Worm (Caenorhabditis elegans) whole organism, L1 larva: ENCODE results near the gene F46F2.5.

Experiments used
- C04F5.9 ChIP-seq: sonication (generic microtip); optimal IDR thresholded peaks from 2 replicates; lab custom pipeline; 2016; ENCODE audit warnings: missing genetic modification characterization, missing compliant biosample characterization
- C16A3.4 ChIP-seq: fragments of 150-350 bp; optimal IDR thresholded peaks from 2 replicates; lab custom pipeline; 2014; ENCODE audit warnings: missing biosample characterization, missing genetic modification characterization
- C34B4.2 ChIP-seq: sonication (generic microtip); optimal IDR thresholded peaks from 2 replicates; lab custom pipeline; 2017; ENCODE audit warnings: mild to moderate bottlenecking, missing genetic modification characterization, missing compliant biosample characterization
- F16B12.6 ChIP-seq: fragments of 150-350 bp; optimal IDR thresholded peaks from 2 replicates; lab custom pipeline; 2014; ENCODE audit warnings: missing biosample characterization, missing genetic modification characterization
- Y116A8C.19 ChIP-seq: sonication (generic microtip); optimal IDR thresholded peaks from 2 replicates; lab custom pipeline; 2016; ENCODE audit warnings: missing compliant biosample characterization, missing genetic modification characterization, borderline replicate concordance
- aha-1 ChIP-seq: fragments of 150-350 bp; optimal IDR thresholded peaks from 2 replicates; lab custom pipeline; 2014; ENCODE audit warnings: missing biosample characterization, missing genetic modification characterization
- alr-1 ChIP-seq: fragments of 200-800 bp; sonication (Bioruptor generic); optimal IDR thresholded peaks from 2 replicates; lab custom pipeline; 2018; ENCODE audit warnings: borderline replicate concordance, mild to moderate bottlenecking, missing genetic modification characterization, missing compliant biosample characterization
- blmp-1 ChIP-seq: fragments of 150-350 bp; optimal IDR thresholded peaks from 2 replicates; lab custom pipeline; 2014; ENCODE audit warnings: missing biosample characterization, missing genetic modification characterization
- ceh-88 ChIP-seq: fragments of 200-800 bp; sonication (Bioruptor generic); IDR thresholded peaks from 2 replicates; pipeline ENCODE4 v1.3.6; 2022; ENCODE audit warnings: missing genetic modification characterization, missing compliant biosample characterization
- dpl-1 ChIP-seq, 3 experiments: fragments of 150-350 bp in 2 of 3; sonication (generic microtip) in 1 of 3; optimal IDR thresholded peaks; 2 replicates each; lab custom pipeline; 2014 to 2017; ENCODE audit warnings: missing biosample characterization in 3 of 3, missing genetic modification characterization in 3 of 3, missing genetic modification reagents in 3 of 3
- dsc-1 ChIP-seq: sonication (generic microtip); optimal IDR thresholded peaks from 2 replicates; lab custom pipeline; 2016; ENCODE audit warnings: mild to moderate bottlenecking, missing genetic modification characterization, missing compliant biosample characterization
- egl-13 ChIP-seq: sonication (generic microtip); optimal IDR thresholded peaks from 2 replicates; lab custom pipeline; 2016; ENCODE audit warnings: missing genotype, missing genetic modification reagents, missing genetic modification characterization, missing compliant biosample characterization
- egl-27 ChIP-seq, 2 experiments: fragments of 150-350 bp in 1 of 2; sonication (generic microtip); optimal IDR thresholded peaks; 3 replicates each; lab custom pipeline; 2017 to 2018; ENCODE audit warnings: missing biosample characterization in 2 of 2, missing genetic modification characterization in 2 of 2, missing genetic modification reagents in 2 of 2
- elt-2 ChIP-seq: sonication (generic microtip); optimal IDR thresholded peaks from 2 replicates; lab custom pipeline; 2016; ENCODE audit warnings: missing genetic modification characterization, mild to moderate bottlenecking, inconsistent platforms, missing compliant biosample characterization, missing genetic modification reagents
- elt-3 ChIP-seq, 6 experiments: fragments of 150-350 bp in 1 of 6; sonication (generic microtip); optimal IDR thresholded peaks; 2 replicates each; lab custom pipeline; 2017 to 2018; ENCODE audit warnings: missing biosample characterization in 6 of 6, missing genetic modification characterization in 6 of 6, inconsistent platforms in 1 of 6
- ets-5 ChIP-seq: fragments of 200-800 bp; sonication (Bioruptor generic); IDR thresholded peaks from 2 replicates; pipeline ENCODE4 v1.3.6; 2022; ENCODE audit warnings: missing genetic modification characterization, missing compliant biosample characterization
- fkh-8 ChIP-seq: sonication (generic microtip); optimal IDR thresholded peaks from 2 replicates; lab custom pipeline; 2016; ENCODE audit warnings: mild to moderate bottlenecking, missing genetic modification characterization, missing compliant biosample characterization
- grh-1 ChIP-seq: fragments of 200-800 bp; sonication (Bioruptor generic); IDR thresholded peaks from 2 replicates; pipeline ENCODE4 v1.3.6; 2022; ENCODE audit warnings: missing genetic modification reagents, missing genetic modification characterization, missing compliant biosample characterization
- hlh-17 ChIP-seq: fragments of 200-800 bp; sonication (Bioruptor generic); optimal IDR thresholded peaks from 2 replicates; lab custom pipeline; 2018; ENCODE audit warnings: missing genetic modification characterization, mild to moderate bottlenecking, missing compliant biosample characterization, moderate library complexity, borderline replicate concordance
- hpl-2 ChIP-seq: fragments of 150-350 bp; optimal IDR thresholded peaks from 2 replicates; lab custom pipeline; 2014; ENCODE audit warnings: missing biosample characterization, missing genetic modification reagents, missing genetic modification characterization
- irx-1 ChIP-seq: sonication (generic microtip); optimal IDR thresholded peaks from 2 replicates; lab custom pipeline; 2016; ENCODE audit warnings: missing genetic modification characterization, missing compliant biosample characterization
- isw-1 ChIP-seq: fragments of 200-800 bp; sonication (Bioruptor generic); IDR thresholded peaks from 2 replicates; pipeline ENCODE4 v1.3.6; 2022; ENCODE audit warnings: missing genetic modification characterization, missing compliant biosample characterization
- jun-1 ChIP-seq: fragments of 150-350 bp; optimal IDR thresholded peaks from 2 replicates; lab custom pipeline; 2014; ENCODE audit warnings: missing biosample characterization, missing genetic modification reagents, missing genetic modification characterization
- lin-39 ChIP-seq: fragments of 150-350 bp; optimal IDR thresholded peaks from 2 replicates; lab custom pipeline; 2014; ENCODE audit warnings: missing biosample characterization, missing genetic modification reagents, missing genetic modification characterization
- lir-3 ChIP-seq: sonication (generic microtip); optimal IDR thresholded peaks from 2 replicates; lab custom pipeline; 2016; ENCODE audit warnings: mild to moderate bottlenecking, missing genetic modification characterization, moderate library complexity, missing compliant biosample characterization; ENCODE audit not compliant: poor library complexity
- mab-9 ChIP-seq: fragments of 200-800 bp; sonication (Bioruptor generic); IDR thresholded peaks from 2 replicates; pipeline ENCODE4 v1.3.6; 2022; ENCODE audit warnings: missing genetic modification reagents, missing genetic modification characterization, missing compliant biosample characterization
- mdl-1 ChIP-seq, 2 experiments: fragments of 150-350 bp; optimal IDR thresholded peaks; 2 replicates each; lab custom pipeline; 2014 to 2017; ENCODE audit warnings: missing biosample characterization in 2 of 2, missing genetic modification characterization in 2 of 2, inconsistent platforms in 1 of 2
- mep-1 ChIP-seq: fragments of 150-350 bp; optimal IDR thresholded peaks from 2 replicates; lab custom pipeline; 2014; ENCODE audit warnings: missing biosample characterization, missing genetic modification characterization
- nhr-12 ChIP-seq: sonication (generic microtip); optimal IDR thresholded peaks from 2 replicates; lab custom pipeline; 2017; ENCODE audit warnings: missing biosample characterization, missing genetic modification characterization
- nhr-20 ChIP-seq: sonication (generic microtip); optimal IDR thresholded peaks from 2 replicates; lab custom pipeline; 2016; ENCODE audit warnings: mild to moderate bottlenecking, missing genetic modification characterization, missing compliant biosample characterization
- nhr-47 ChIP-seq: sonication (generic microtip); optimal IDR thresholded peaks from 2 replicates; lab custom pipeline; 2016; ENCODE audit warnings: mild to moderate bottlenecking, missing genetic modification characterization, moderate library complexity, missing compliant biosample characterization
- nhr-71 ChIP-seq: sonication (generic microtip); optimal IDR thresholded peaks from 2 replicates; lab custom pipeline; 2016; ENCODE audit warnings: mild to moderate bottlenecking, missing genetic modification characterization, moderate library complexity, missing compliant biosample characterization
- nhr-76 ChIP-seq: sonication (generic microtip); optimal IDR thresholded peaks from 2 replicates; lab custom pipeline; 2017; ENCODE audit warnings: missing biosample characterization, missing genetic modification characterization
- nhr-77 ChIP-seq: fragments of 150-350 bp; optimal IDR thresholded peaks from 2 replicates; lab custom pipeline; 2014; ENCODE audit warnings: missing biosample characterization, missing genetic modification characterization
- pax-3 ChIP-seq: fragments of 200-800 bp; sonication (Bioruptor generic); optimal IDR thresholded peaks from 2 replicates; lab custom pipeline; 2018; ENCODE audit warnings: mild to moderate bottlenecking, missing genetic modification characterization, moderate library complexity, missing compliant biosample characterization
- pqm-1 ChIP-seq: sonication (generic microtip); optimal IDR thresholded peaks from 3 replicates; lab custom pipeline; 2017; ENCODE audit warnings: missing biosample characterization, missing genetic modification characterization
- rnt-1 ChIP-seq: sonication (generic microtip); optimal IDR thresholded peaks from 2 replicates; lab custom pipeline; 2016; ENCODE audit warnings: mild to moderate bottlenecking, missing genetic modification characterization, moderate library complexity, missing compliant biosample characterization
- skn-1 ChIP-seq: fragments of 150-350 bp; optimal IDR thresholded peaks from 2 replicates; lab custom pipeline; 2014; ENCODE audit warnings: missing biosample characterization, missing genetic modification characterization
- snpc-4 ChIP-seq: fragments of 150-350 bp; optimal IDR thresholded peaks from 2 replicates; lab custom pipeline; 2014; ENCODE audit warnings: missing biosample characterization, missing genetic modification characterization
- sox-4 ChIP-seq: sonication (generic microtip); optimal IDR thresholded peaks from 2 replicates; lab custom pipeline; 2016; ENCODE audit warnings: missing genetic modification characterization, missing compliant biosample characterization
- swsn-7 ChIP-seq: sonication (generic microtip); optimal IDR thresholded peaks from 2 replicates; lab custom pipeline; 2016; ENCODE audit warnings: missing genetic modification characterization, missing compliant biosample characterization
- tbx-2 ChIP-seq: sonication (generic microtip); optimal IDR thresholded peaks from 2 replicates; lab custom pipeline; 2016; ENCODE audit warnings: missing genetic modification characterization, missing compliant biosample characterization
- tlp-1 ChIP-seq: fragments of 150-350 bp; optimal IDR thresholded peaks from 2 replicates; lab custom pipeline; 2014; ENCODE audit warnings: missing biosample characterization, missing genetic modification characterization
- unc-130 ChIP-seq: fragments of 150-350 bp; optimal IDR thresholded peaks from 2 replicates; lab custom pipeline; 2017; ENCODE audit warnings: missing biosample characterization, missing genetic modification characterization, inconsistent platforms
- unc-30 ChIP-seq: sonication (generic microtip); optimal IDR thresholded peaks from 2 replicates; lab custom pipeline; 2017; ENCODE audit warnings: missing biosample characterization, missing genetic modification characterization
- unc-86 ChIP-seq: sonication (generic microtip); optimal IDR thresholded peaks from 2 replicates; lab custom pipeline; 2016; ENCODE audit warnings: missing genetic modification characterization, missing compliant biosample characterization
- zag-1 ChIP-seq: fragments of 150-350 bp; optimal IDR thresholded peaks from 2 replicates; lab custom pipeline; 2014; ENCODE audit warnings: missing biosample characterization, missing genetic modification characterization
- ztf-4 ChIP-seq: fragments of 150-350 bp; optimal IDR thresholded peaks from 2 replicates; lab custom pipeline; 2014; ENCODE audit warnings: missing biosample characterization, missing genetic modification characterization

F46F2.5 gene

ce11 chrX:15274827-15275761, 12.6 kb downstream of the F46F2.5 start (continued):
- TF ChIP-seq F16B12.6 (tag; lab: Kevin White, UChicago) (no peak), nhr-71 (peak; percentile 93), egl-27 (tag; optimal IDR thresholded peaks at IDR 0.05; lab: Kevin White, UChicago) (peak; percentile 43 to 81), isw-1 (GFP tag; lab: Robert Waterston, UW) (peak; percentile 40), dsc-1 (tag; lab: Kevin White, UChicago) (peak; percentile 49), tbx-2 (tag; lab: Kevin White, UChicago) (peak; percentile 75), nhr-76 (no peak), pqm-1 (tag; lab: Kevin White, UChicago) (no peak), Y116A8C.19 (tag; lab: Kevin White, UChicago) (no peak), snpc-4 (tag; lab: Kevin White, UChicago) (peak; percentile 21), C04F5.9 (tag; lab: Kevin White, UChicago) (no peak), hpl-2 (no peak), nhr-77 (tag; lab: Kevin White, UChicago) (peak; percentile 73), lir-3 (tag; lab: Kevin White, UChicago) (peak; percentile 61), jun-1 (tag; lab: Kevin White, UChicago) (peak; percentile 91), nhr-12 (no peak), fkh-8 (peak; percentile 83), unc-86 (tag; lab: Kevin White, UChicago) (peak; percentile 63), alr-1 (tag; lab: Kevin White, UChicago) (no peak), mep-1 (tag; lab: Kevin White, UChicago) (peak; percentile 64), ceh-88 (peak; percentile 49; the same call in 1 of the 2 replicates), C34B4.2 (tag; lab: Kevin White, UChicago) (no peak), pax-3 (tag; lab: Kevin White, UChicago) (peak; percentile 77), unc-30 (tag; lab: Kevin White, UChicago) (no peak), elt-3 (tag; optimal IDR thresholded peaks at IDR 0.05; lab: Kevin White, UChicago) (peak in 5 of 6 experiments; percentile 18 to 87 (median 75)), mab-9 (GFP tag; lab: Robert Waterston, UW) (no peak), zag-1 (no peak), grh-1 (GFP tag; lab: Robert Waterston, UW) (peak; percentile 94), blmp-1 (peak; percentile 99), tlp-1 (no peak), sox-4 (tag; lab: Kevin White, UChicago) (no peak), aha-1 (tag; lab: Kevin White, UChicago) (no peak), ztf-4 (tag; lab: Kevin White, UChicago) (peak; percentile 88), swsn-7 (peak; percentile 81), unc-130 (tag; lab: Kevin White, UChicago) (peak; percentile 80)

DNA sequence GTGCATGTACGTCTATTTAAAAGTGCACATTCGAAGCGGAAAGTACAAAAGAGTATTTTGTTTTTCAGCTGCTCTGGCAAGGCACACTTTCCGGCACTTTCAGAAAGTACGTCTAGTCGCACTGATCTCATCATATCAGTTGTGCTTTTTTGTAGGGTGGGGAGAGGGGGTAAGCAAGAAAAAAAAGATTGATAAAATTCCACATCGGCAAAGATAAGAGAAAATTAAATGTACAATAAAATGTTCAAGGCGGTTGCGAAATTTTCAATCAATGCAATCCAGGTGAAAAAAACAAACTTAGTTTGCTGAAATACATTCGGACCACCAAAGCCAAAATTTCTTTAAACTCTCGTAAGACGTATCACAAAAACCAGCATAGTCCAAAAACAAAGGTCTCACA, 13.7 kb downstream of the F46F2.5 start:
- TF ChIP-seq pqm-1 (tag; lab: Kevin White, UChicago) (peak; percentile 22), elt-2 (peak; percentile 39), hlh-17 (GFP tag; lab: Kevin White, UChicago) (no peak), tlp-1 (no peak)

DNA sequence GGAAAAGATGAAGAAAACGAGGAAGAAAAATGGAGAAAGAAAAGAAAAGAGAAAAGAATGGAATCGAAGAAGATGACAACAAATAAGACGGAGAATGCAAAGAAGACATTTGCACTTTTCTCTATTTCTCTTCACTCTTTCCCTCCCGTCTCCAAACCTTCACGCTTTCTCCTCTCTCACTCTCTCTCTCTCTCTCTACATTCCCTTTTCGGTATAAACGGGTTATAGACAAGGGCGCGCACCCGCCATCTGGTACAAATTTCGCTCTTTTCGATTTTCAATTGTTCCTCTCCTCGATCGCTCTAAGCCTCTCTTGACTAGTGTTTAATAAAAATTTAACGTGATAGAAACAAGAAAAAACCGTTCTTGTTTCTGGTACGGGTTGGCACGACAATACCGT, 14.3 kb downstream of the F46F2.5 start:
- TF ChIP-seq pqm-1 (tag; lab: Kevin White, UChicago) (no peak), dpl-1 (GFP tag; optimal IDR thresholded peaks at IDR 0.05; lab: Kevin White, UChicago) (peak; percentile 0 to 31 (median 26)), mdl-1 (tag; optimal IDR thresholded peaks at IDR 0.05; lab: Kevin White, UChicago) (peak in 1 of 2 experiments; percentile 72), unc-86 (tag; lab: Kevin White, UChicago) (peak; percentile 8), C34B4.2 (tag; lab: Kevin White, UChicago) (no peak), egl-13 (peak; percentile 1), ets-5 (GFP tag; lab: Robert Waterston, UW) (no peak), nhr-20 (tag; lab: Kevin White, UChicago) (peak; percentile 83), rnt-1 (tag; lab: Kevin White, UChicago) (peak; percentile 35), nhr-47 (tag; lab: Kevin White, UChicago) (peak; percentile 66), tbx-2 (tag; lab: Kevin White, UChicago) (peak; percentile 70), C16A3.4 (tag; lab: Kevin White, UChicago) (peak; percentile 73), lin-39 (no peak), unc-30 (tag; lab: Kevin White, UChicago) (no peak), skn-1 (peak; percentile 58), hlh-17 (GFP tag; lab: Kevin White, UChicago) (no peak), irx-1 (tag; lab: Kevin White, UChicago) (peak; percentile 41)
